Worm (Caenorhabditis elegans) whole organism, L1 larva: Measurements from ENCODE around the gene glrx-22.

Source experiments
- C34B4.2 ChIP-seq: sonication (generic microtip); optimal IDR thresholded peaks from 2 replicates; lab custom pipeline; 2017; ENCODE audit warnings: mild to moderate bottlenecking, missing genetic modification characterization, missing compliant biosample characterization
- Y116A8C.19 ChIP-seq: sonication (generic microtip); optimal IDR thresholded peaks from 2 replicates; lab custom pipeline; 2016; ENCODE audit warnings: missing compliant biosample characterization, missing genetic modification characterization, borderline replicate concordance
- ama-1 ChIP-seq: fragments of 150-350 bp; optimal IDR thresholded peaks from 2 replicates; lab custom pipeline; 2014
- blmp-1 ChIP-seq: fragments of 150-350 bp; optimal IDR thresholded peaks from 2 replicates; lab custom pipeline; 2014; ENCODE audit warnings: missing biosample characterization, missing genetic modification characterization
- ceh-63 ChIP-seq: fragments of 200-800 bp; sonication (Bioruptor generic); optimal IDR thresholded peaks from 2 replicates; lab custom pipeline; 2018; ENCODE audit warnings: mild to moderate bottlenecking, missing genetic modification characterization, missing compliant biosample characterization
- ceh-8 ChIP-seq: fragments of 200-800 bp; sonication (Bioruptor generic); optimal IDR thresholded peaks from 2 replicates; lab custom pipeline; 2018; ENCODE audit warnings: mild to moderate bottlenecking, missing genetic modification characterization, moderate library complexity, missing compliant biosample characterization
- ces-1 ChIP-seq: fragments of 150-350 bp; optimal IDR thresholded peaks from 2 replicates; lab custom pipeline; 2014; ENCODE audit warnings: missing biosample characterization, missing genetic modification reagents, missing genetic modification characterization
- dpl-1 ChIP-seq, 3 experiments: fragments of 150-350 bp in 2 of 3; sonication (generic microtip) in 1 of 3; optimal IDR thresholded peaks; 2 replicates each; lab custom pipeline; 2014 to 2017; ENCODE audit warnings: missing biosample characterization in 3 of 3, missing genetic modification characterization in 3 of 3, missing genetic modification reagents in 3 of 3
- efl-1 ChIP-seq, 4 experiments: fragments of 150-350 bp; optimal IDR thresholded peaks in 3 of 4; peaks in 1 of 4; 1 replicate in 1 of 4; 2 replicates in 3 of 4; lab custom pipeline; 2014; ENCODE audit warnings: missing biosample characterization in 2 of 4, missing genetic modification characterization in 2 of 4, missing genetic modification reagents in 2 of 4
- egl-13 ChIP-seq: sonication (generic microtip); optimal IDR thresholded peaks from 2 replicates; lab custom pipeline; 2016; ENCODE audit warnings: missing genotype, missing genetic modification reagents, missing genetic modification characterization, missing compliant biosample characterization
- egl-27 ChIP-seq, 2 experiments: fragments of 150-350 bp in 1 of 2; sonication (generic microtip); optimal IDR thresholded peaks; 3 replicates each; lab custom pipeline; 2017 to 2018; ENCODE audit warnings: missing biosample characterization in 2 of 2, missing genetic modification characterization in 2 of 2, missing genetic modification reagents in 2 of 2
- elt-2 ChIP-seq: sonication (generic microtip); optimal IDR thresholded peaks from 2 replicates; lab custom pipeline; 2016; ENCODE audit warnings: missing genetic modification characterization, mild to moderate bottlenecking, inconsistent platforms, missing compliant biosample characterization, missing genetic modification reagents
- elt-3 ChIP-seq, 6 experiments: fragments of 150-350 bp in 1 of 6; sonication (generic microtip); optimal IDR thresholded peaks; 2 replicates each; lab custom pipeline; 2017 to 2018; ENCODE audit warnings: missing biosample characterization in 6 of 6, missing genetic modification characterization in 6 of 6, inconsistent platforms in 1 of 6
- fos-1 ChIP-seq: fragments of 150-350 bp; optimal IDR thresholded peaks from 2 replicates; lab custom pipeline; 2014; ENCODE audit warnings: missing biosample characterization, missing genetic modification characterization
- grh-1 ChIP-seq: fragments of 200-800 bp; sonication (Bioruptor generic); IDR thresholded peaks from 2 replicates; pipeline ENCODE4 v1.3.6; 2022; ENCODE audit warnings: missing genetic modification reagents, missing genetic modification characterization, missing compliant biosample characterization
- isw-1 ChIP-seq: fragments of 200-800 bp; sonication (Bioruptor generic); IDR thresholded peaks from 2 replicates; pipeline ENCODE4 v1.3.6; 2022; ENCODE audit warnings: missing genetic modification characterization, missing compliant biosample characterization
- jun-1 ChIP-seq: fragments of 150-350 bp; optimal IDR thresholded peaks from 2 replicates; lab custom pipeline; 2014; ENCODE audit warnings: missing biosample characterization, missing genetic modification reagents, missing genetic modification characterization
- lin-14 ChIP-seq: fragments of 200-800 bp; sonication (Bioruptor generic); optimal IDR thresholded peaks from 2 replicates; lab custom pipeline; 2018; ENCODE audit warnings: mild to moderate bottlenecking, missing genetic modification characterization, moderate library complexity, missing compliant biosample characterization
- lin-35 ChIP-seq, 2 experiments: fragments of 150-350 bp; optimal IDR thresholded peaks; 2 replicates each; lab custom pipeline; 2014; ENCODE audit warnings: missing biosample characterization in 2 of 2, missing genetic modification characterization in 2 of 2, missing genetic modification reagents in 2 of 2
- lir-3 ChIP-seq: sonication (generic microtip); optimal IDR thresholded peaks from 2 replicates; lab custom pipeline; 2016; ENCODE audit warnings: mild to moderate bottlenecking, missing genetic modification characterization, moderate library complexity, missing compliant biosample characterization; ENCODE audit not compliant: poor library complexity
- mdl-1 ChIP-seq, 2 experiments: fragments of 150-350 bp; optimal IDR thresholded peaks; 2 replicates each; lab custom pipeline; 2014 to 2017; ENCODE audit warnings: missing biosample characterization in 2 of 2, missing genetic modification characterization in 2 of 2, inconsistent platforms in 1 of 2
- mef-2 ChIP-seq: fragments of 150-350 bp; optimal IDR thresholded peaks from 2 replicates; lab custom pipeline; 2014; ENCODE audit warnings: missing biosample characterization, missing genetic modification characterization
- nhr-11 ChIP-seq: fragments of 150-350 bp; optimal IDR thresholded peaks from 2 replicates; lab custom pipeline; 2014; ENCODE audit warnings: missing biosample characterization, missing genetic modification characterization
- nhr-237 ChIP-seq: fragments of 150-350 bp; optimal IDR thresholded peaks from 2 replicates; lab custom pipeline; 2014; ENCODE audit warnings: missing biosample characterization, missing genetic modification characterization
- nhr-47 ChIP-seq: sonication (generic microtip); optimal IDR thresholded peaks from 2 replicates; lab custom pipeline; 2016; ENCODE audit warnings: mild to moderate bottlenecking, missing genetic modification characterization, moderate library complexity, missing compliant biosample characterization
- nhr-85 ChIP-seq: sonication (generic microtip); peaks from one replicate; lab custom pipeline; 2016; ENCODE audit warnings: missing genetic modification characterization, inconsistent platforms, missing compliant biosample characterization
- nhr-90 ChIP-seq: sonication (generic microtip); optimal IDR thresholded peaks from 2 replicates; lab custom pipeline; 2016; ENCODE audit warnings: mild to moderate bottlenecking, missing genetic modification characterization, missing compliant biosample characterization; ENCODE audit not compliant: poor library complexity
- pqm-1 ChIP-seq: sonication (generic microtip); optimal IDR thresholded peaks from 3 replicates; lab custom pipeline; 2017; ENCODE audit warnings: missing biosample characterization, missing genetic modification characterization
- snpc-4 ChIP-seq: fragments of 150-350 bp; optimal IDR thresholded peaks from 2 replicates; lab custom pipeline; 2014; ENCODE audit warnings: missing biosample characterization, missing genetic modification characterization
- tlp-1 ChIP-seq: fragments of 150-350 bp; optimal IDR thresholded peaks from 2 replicates; lab custom pipeline; 2014; ENCODE audit warnings: missing biosample characterization, missing genetic modification characterization
- unc-30 ChIP-seq: sonication (generic microtip); optimal IDR thresholded peaks from 2 replicates; lab custom pipeline; 2017; ENCODE audit warnings: missing biosample characterization, missing genetic modification characterization
- unc-98 ChIP-seq: fragments of 200-800 bp; sonication (Bioruptor generic); IDR thresholded peaks from 2 replicates; pipeline ENCODE4 v1.3.6; 2022; ENCODE audit warnings: missing genetic modification characterization, missing compliant biosample characterization
- zag-1 ChIP-seq: fragments of 150-350 bp; optimal IDR thresholded peaks from 2 replicates; lab custom pipeline; 2014; ENCODE audit warnings: missing biosample characterization, missing genetic modification characterization
- zip-4 ChIP-seq: fragments of 200-800 bp; sonication (Bioruptor generic); optimal IDR thresholded peaks from 2 replicates; lab custom pipeline; 2018; ENCODE audit warnings: mild to moderate bottlenecking, missing genetic modification characterization, moderate library complexity, missing compliant biosample characterization
- ztf-11 ChIP-seq, 2 experiments: sonication (generic microtip); optimal IDR thresholded peaks; 2 replicates each; lab custom pipeline; 2016 to 2017; ENCODE audit warnings: missing genetic modification characterization in 2 of 2, missing biosample characterization in 1 of 2, missing compliant biosample characterization in 1 of 2

glrx-22 gene

DNA sequence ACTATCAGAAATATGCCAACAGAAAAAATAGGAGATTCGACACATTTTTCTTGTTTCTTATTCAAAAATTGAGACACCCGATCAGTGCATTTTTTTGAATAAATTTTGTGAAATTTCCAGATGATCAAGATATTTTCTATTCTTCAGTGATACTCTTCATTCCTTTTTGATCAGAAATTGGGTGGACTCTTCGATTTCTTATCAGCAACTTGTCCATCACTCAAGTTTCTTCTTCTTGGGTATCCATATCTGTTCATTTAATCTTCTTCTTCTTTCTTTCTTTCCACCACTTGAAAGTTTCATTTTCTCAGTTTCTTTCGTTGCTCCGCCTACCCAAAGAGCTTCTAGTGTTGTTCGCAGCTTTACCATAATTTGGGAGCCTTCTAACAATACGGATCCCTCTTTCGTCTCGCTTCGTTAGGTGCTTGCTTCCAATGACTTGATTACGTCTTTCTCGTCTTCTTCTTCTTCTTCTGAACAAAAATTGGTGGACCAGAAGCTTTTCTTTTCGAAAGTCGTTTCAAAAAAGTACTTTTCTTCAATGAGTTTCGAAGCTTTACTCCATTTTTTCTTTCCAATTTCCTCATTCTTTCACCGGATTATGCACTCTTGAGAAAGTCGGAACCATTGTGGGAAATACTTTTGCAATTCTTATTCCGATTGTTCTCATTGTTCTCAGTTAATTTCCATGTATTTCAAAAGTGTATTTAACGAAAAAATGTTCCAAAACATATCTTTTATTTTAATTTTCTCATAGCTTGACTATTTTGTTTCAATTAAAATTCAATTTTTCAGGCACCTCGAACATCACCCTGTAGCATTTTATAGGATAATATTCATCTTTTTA, 25.1 kb downstream of the glrx-22 start, which contains the start of gene pct-1:
pct-1 (plus strand) TSS at position 797 of the 847 bp plus-strand sequence.
- no peak for TF ChIP-seq egl-13 (tag; lab: Kevin White, UChicago)
- TF ChIP-seq ama-1 (lab: Kevin White, UChicago): no peak
- TF ChIP-seq nhr-85 (tag; lab: Kevin White, UChicago): peak; percentile 63
- no peak for TF ChIP-seq pqm-1 (tag; lab: Kevin White, UChicago)
- TF ChIP-seq dpl-1 (GFP tag; optimal IDR thresholded peaks at IDR 0.05; lab: Kevin White, UChicago): no peak
- no peak for TF ChIP-seq jun-1 (tag; lab: Kevin White, UChicago)
- TF ChIP-seq mef-2 (tag; lab: Kevin White, UChicago): no peak
- TF ChIP-seq Y116A8C.19 (tag; lab: Kevin White, UChicago): no peak
- no peak for TF ChIP-seq efl-1 (optimal IDR thresholded peaks at IDR 0.05; lab: Kevin White, UChicago)
- TF ChIP-seq efl-1 (GFP tag; optimal IDR thresholded peaks at IDR 0.05 in 1 of 2; lab: Kevin White, UChicago): no peak
- TF ChIP-seq lin-35 (GFP tag; optimal IDR thresholded peaks at IDR 0.05; lab: Kevin White, UChicago): no peak
- no peak for TF ChIP-seq elt-3 (tag; optimal IDR thresholded peaks at IDR 0.05; lab: Kevin White, UChicago)
- TF ChIP-seq lin-14 (GFP tag; lab: Kevin White, UChicago): peak; percentile 33
- TF ChIP-seq mdl-1 (tag; optimal IDR thresholded peaks at IDR 0.05; lab: Kevin White, UChicago): no peak
- no peak for TF ChIP-seq fos-1
- TF ChIP-seq nhr-237 (tag; lab: Kevin White, UChicago): no peak
- no peak for TF ChIP-seq C34B4.2 (tag; lab: Kevin White, UChicago)
- no peak for TF ChIP-seq ces-1 (GFP tag; lab: Kevin White, UChicago)

ce11 chrIV:8174792-8175191, 26.2 kb downstream of the glrx-22 start:
- TF ChIP-seq nhr-85 (tag; lab: Kevin White, UChicago) (no peak), nhr-11 (tag; lab: Kevin White, UChicago) (no peak), ces-1 (GFP tag; lab: Kevin White, UChicago) (no peak), snpc-4 (no peak), nhr-237 (tag; lab: Kevin White, UChicago) (no peak), egl-27 (tag; optimal IDR thresholded peaks at IDR 0.05; lab: Kevin White, UChicago) (no peak), mdl-1 (tag; optimal IDR thresholded peaks at IDR 0.05; lab: Kevin White, UChicago) (no peak), grh-1 (GFP tag; lab: Robert Waterston, UW) (no peak), tlp-1 (tag; lab: Kevin White, UChicago) (no peak), zip-4 (GFP tag; lab: Kevin White, UChicago) (no peak), unc-30 (tag; lab: Kevin White, UChicago) (no peak), egl-13 (tag; lab: Kevin White, UChicago) (no peak), isw-1 (no peak), unc-98 (no peak), nhr-90 (tag; lab: Kevin White, UChicago) (no peak), lir-3 (tag; lab: Kevin White, UChicago) (no peak), elt-2 (peak; percentile 13), nhr-47 (tag; lab: Kevin White, UChicago) (no peak), zag-1 (no peak), lin-14 (GFP tag; lab: Kevin White, UChicago) (peak; percentile 45), elt-3 (tag; optimal IDR thresholded peaks at IDR 0.05; lab: Kevin White, UChicago) (peak in 1 of 6 experiments; percentile 12), blmp-1 (tag; lab: Kevin White, UChicago) (peak; percentile 83), ztf-11 (tag; optimal IDR thresholded peaks at IDR 0.05; lab: Kevin White, UChicago) (no peak), ceh-63 (no peak), ceh-8 (no peak), mef-2 (tag; lab: Kevin White, UChicago) (no peak)

DNA sequence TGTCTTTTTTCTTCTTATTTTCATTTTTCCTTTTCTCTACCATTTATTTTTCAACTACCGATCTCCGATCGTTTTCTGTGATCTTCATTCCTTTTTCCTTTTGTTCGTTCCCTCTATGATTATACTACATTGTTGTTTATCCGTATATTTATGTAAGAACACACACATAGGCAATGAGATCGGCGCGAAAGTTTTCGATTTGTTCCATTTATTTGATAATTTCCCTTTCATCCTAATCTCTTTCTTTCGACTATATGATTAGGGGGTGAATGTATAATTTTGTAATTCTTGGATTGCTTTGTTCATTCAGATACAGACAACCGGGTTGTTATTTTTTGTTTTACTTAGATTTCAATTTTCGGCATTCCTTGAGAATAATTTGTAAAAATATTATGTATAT, 27.4 kb downstream of the glrx-22 start:
- TF ChIP-seq snpc-4: no peak
- no peak for TF ChIP-seq efl-1 (optimal IDR thresholded peaks at IDR 0.05; lab: Kevin White, UChicago)
- TF ChIP-seq efl-1 (GFP tag; optimal IDR thresholded peaks at IDR 0.05 in 1 of 2; lab: Kevin White, UChicago): peak in 1 of 2 experiments; percentile 18
- TF ChIP-seq blmp-1 (tag; lab: Kevin White, UChicago): peak; percentile 85
